Fruit fly (Drosophila melanogaster) whole organism: ENCODE results near the gene Srp68.

Experiments used
- CG8478 ChIP-seq: fragments of >200 bp; optimal IDR thresholded peaks from 2 replicates; lab custom pipeline; 2018; ENCODE audit warnings: inconsistent platforms
- Dll ChIP-seq: fragments of >200 bp; optimal IDR thresholded peaks from 2 replicates; lab custom pipeline; 2017
- EcR ChIP-seq, 2 experiments: fragments of >200 bp; optimal IDR thresholded peaks; 2 replicates each; lab custom pipeline; 2017; ENCODE audit warnings: missing biosample characterization in 2 of 2, missing genetic modification characterization in 2 of 2, missing genetic modification reagents in 2 of 2
- pan ChIP-seq: fragments of >200 bp; optimal IDR thresholded peaks from 2 replicates; lab custom pipeline; 2017
- psq ChIP-seq: fragments of >200 bp; optimal IDR thresholded peaks from 2 replicates; lab custom pipeline; 2017
- usp ChIP-seq: fragments of >200 bp; optimal IDR thresholded peaks from 2 replicates; lab custom pipeline; 2017; ENCODE audit warnings: missing biosample characterization, missing genetic modification characterization, mixed read lengths

Srp68 gene

DNA sequence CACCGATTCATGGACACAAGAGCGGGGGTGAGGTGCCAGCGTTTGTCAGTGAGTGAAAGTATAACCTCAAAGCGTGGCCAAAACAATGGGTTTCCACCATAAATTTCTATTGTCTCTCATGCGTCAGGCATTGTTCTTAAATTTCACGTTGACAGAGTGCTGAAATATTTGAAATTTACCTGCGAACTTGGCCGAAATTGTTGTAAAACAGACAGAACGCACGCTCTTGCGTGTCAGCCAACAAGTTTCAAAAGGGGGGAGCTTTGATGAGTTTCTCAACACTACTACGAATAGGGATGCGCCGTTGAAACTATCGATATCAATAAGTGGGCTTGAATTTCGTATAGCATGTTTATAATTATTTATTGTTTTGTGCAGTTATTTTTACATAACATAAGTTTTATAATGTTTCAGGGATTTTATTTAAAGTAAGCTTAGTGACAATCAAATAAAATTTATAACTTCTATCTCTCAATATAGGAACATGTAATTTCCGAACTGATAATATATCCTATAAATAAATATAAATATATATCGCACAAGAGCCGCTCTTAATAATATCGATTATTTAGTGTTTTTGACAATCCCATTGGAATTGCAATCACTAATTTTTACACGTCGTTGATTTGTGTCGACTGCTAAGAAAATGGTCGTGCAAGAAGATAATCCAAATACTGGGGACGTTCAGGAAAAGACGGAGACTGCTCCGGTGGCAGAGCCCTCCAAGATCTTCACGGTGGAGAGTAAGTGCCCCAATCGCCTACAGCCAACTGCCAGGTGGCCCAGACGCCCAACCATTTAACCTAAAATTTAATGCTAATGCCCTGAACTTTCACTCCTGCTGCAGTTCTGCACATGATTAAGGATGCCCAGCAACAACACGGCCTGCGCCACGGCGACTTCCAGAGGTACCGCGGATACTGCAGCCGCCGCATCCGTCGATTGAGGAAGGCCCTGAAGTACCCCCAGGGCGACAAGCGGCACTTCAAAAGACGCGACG lies at the start of gene Srp68, which contains the start of gene pix:
Srp68 (plus strand) TSS at position 569 of the 1,000 bp plus-strand sequence.
pix (minus strand) TSS at position 288 of the 1,000 bp plus-strand sequence.
- TF ChIP-seq psq (lab: Kevin White, UChicago) (no peak), CG8478 (lab: Kevin White, UChicago) (no peak), pan (lab: Kevin White, UChicago) (no peak)

DNA sequence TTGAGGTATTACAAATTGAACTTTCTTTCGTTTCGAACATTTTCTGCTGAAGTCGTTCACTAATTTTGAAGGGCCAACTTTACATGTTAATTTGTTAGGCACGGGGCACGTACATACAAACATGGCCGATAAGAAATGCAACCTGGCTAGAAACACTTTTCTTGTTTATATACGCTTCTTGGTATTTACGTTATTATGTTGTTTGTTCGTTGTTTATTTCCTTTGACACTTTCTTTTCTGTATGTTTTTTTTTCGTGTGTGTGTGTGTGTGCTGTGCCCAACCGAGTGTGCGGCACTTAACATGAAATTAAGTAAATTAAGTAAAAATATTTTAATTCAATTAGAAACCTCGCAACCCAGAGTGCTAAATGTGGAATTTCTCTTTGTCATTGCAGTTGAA lies 49.2 kb upstream of the Srp68 start:
- TF ChIP-seq psq (lab: Kevin White, UChicago) (no peak), usp (GFP tag; lab: Kevin White, UChicago) (no peak), pan (lab: Kevin White, UChicago) (no peak), Dll (lab: Kevin White, UChicago) (no peak), CG8478 (lab: Kevin White, UChicago) (no peak)

DNA sequence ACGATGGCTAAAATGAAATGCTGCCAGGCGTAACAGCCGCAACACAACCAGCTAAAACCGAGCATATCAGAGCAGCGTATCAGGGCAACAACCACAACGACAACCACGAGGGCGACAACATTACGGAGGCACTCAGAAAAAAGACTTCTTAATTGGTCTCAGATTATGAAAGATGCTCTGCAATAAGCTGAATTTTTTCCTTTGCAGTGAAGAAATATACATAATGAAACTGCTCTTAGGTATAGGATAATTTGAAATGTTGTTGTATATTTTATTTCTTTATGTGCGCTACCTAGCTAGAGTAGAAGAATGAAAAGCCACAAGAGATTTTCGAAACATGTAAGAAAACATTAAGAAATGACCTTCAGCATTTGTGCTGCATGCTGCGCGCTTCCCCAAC lies 45.3 kb upstream of the Srp68 start:
- TF ChIP-seq CG8478 (lab: Kevin White, UChicago) = no peak
- TF ChIP-seq psq (lab: Kevin White, UChicago) = no peak
- no peak for TF ChIP-seq EcR (GFP tag; optimal IDR thresholded peaks at IDR 0.05; lab: Kevin White, UChicago)
- TF ChIP-seq Dll (lab: Kevin White, UChicago) = no peak
- no peak for TF ChIP-seq pan (lab: Kevin White, UChicago)
- TF ChIP-seq usp (GFP tag; lab: Kevin White, UChicago) = no peak

DNA sequence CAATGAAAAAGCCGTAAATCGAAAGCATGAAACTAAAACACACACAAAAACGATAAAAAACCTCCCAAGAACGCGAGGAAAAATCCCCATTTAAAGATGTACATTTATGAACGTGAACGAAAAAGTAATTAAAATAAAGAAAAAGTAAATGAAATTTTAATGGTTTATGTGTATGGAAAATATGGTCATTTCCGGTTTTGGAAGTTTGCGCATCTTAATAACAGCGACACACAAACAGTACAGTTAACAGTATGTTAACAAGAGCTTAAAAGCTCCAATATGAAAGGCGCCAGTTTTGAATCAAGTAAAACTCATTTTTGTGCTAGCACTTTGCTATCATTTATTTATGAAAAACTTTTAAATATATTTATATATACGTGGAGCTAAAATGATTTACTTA lies 42.9 kb upstream of the Srp68 start:
- TF ChIP-seq psq (lab: Kevin White, UChicago) = no peak
- TF ChIP-seq EcR (GFP tag; optimal IDR thresholded peaks at IDR 0.05; lab: Kevin White, UChicago) = no peak
- no peak for TF ChIP-seq CG8478 (lab: Kevin White, UChicago)
- TF ChIP-seq usp (GFP tag; lab: Kevin White, UChicago) = no peak
- TF ChIP-seq Dll (lab: Kevin White, UChicago) = no peak
- TF ChIP-seq pan (lab: Kevin White, UChicago) = no peak

DNA sequence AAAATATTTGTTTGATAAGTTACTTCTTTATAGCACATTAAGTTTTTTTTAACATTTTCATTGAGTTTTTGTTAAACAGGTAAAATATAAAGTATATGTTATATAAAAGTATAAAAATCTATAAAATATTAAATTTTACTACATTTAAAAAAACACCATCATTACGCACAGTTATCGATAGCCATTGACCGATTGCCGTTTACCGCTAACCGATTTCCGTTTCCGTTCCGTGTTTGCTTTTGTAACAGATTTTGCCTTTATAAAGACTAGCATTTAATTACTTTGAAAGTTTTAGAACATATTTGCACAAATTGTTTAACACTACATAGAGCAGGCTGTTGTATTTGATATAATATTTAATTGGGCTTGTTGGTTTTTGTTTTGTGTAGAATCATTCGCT lies 35.2 kb upstream of the Srp68 start:
- TF ChIP-seq pan (lab: Kevin White, UChicago) (no peak), psq (lab: Kevin White, UChicago) (no peak), Dll (lab: Kevin White, UChicago) (no peak), CG8478 (lab: Kevin White, UChicago) (no peak), usp (GFP tag; lab: Kevin White, UChicago) (no peak), EcR (GFP tag; optimal IDR thresholded peaks at IDR 0.05; lab: Kevin White, UChicago) (no peak)

DNA sequence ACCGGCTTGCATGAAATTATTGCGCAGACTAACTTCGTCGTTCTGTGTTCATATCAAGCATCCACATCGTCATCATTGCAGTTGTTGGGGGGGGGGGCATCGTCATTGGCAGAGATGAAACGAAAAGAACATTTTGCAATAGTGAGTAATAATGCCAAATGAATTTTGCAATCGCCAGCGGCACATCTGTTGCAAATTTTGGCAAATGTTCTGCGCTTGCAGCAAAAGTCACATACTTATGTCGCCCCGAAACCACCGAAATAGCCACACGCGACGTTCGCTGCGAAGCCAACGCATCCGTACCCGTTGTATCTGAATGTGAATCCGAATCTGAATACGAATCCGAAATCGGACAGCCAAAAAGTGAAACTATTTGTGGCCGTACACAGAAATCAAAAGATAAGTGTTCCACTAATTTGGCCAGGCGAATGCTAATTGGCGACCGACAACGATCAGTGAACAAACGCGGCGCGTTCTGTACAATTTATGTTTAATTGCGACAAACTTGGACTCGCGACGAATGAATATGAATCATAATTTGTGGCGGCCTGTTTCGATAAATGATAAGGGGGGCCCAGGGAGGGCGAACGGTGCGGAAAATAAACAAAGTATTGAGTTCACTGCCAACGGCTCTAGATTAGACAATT lies 26.9 kb upstream of the Srp68 start:
- TF ChIP-seq pan (lab: Kevin White, UChicago) (no peak), Dll (lab: Kevin White, UChicago) (no peak), EcR (GFP tag; optimal IDR thresholded peaks at IDR 0.05; lab: Kevin White, UChicago) (no peak), usp (GFP tag; lab: Kevin White, UChicago) (no peak), CG8478 (lab: Kevin White, UChicago) (no peak)

DNA sequence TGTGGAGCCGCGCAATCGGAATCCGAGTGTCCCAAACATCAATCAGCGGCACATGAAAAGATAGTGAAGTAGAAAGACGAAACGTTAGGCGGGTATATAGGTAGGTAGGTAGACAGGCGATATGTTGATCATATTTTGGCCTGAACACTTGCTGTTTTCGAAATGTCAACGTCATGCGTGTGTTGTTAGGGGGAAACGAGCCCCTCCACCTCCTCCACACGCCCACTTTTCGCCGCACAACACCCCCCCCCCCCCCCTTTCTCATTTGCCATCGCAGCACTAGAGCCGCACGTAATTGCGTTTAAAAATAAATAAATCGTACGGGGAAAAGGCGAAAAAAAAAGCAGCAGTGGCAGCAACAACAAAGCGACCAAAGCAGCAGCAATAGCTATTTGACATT lies 25.0 kb upstream of the Srp68 start:
- no peak for TF ChIP-seq Dll (lab: Kevin White, UChicago)
- no peak for TF ChIP-seq usp (GFP tag; lab: Kevin White, UChicago)
- TF ChIP-seq pan (lab: Kevin White, UChicago) = no peak
- TF ChIP-seq psq (lab: Kevin White, UChicago) = no peak
- no peak for TF ChIP-seq CG8478 (lab: Kevin White, UChicago)
- TF ChIP-seq EcR (GFP tag; optimal IDR thresholded peaks at IDR 0.05; lab: Kevin White, UChicago) = no peak

DNA sequence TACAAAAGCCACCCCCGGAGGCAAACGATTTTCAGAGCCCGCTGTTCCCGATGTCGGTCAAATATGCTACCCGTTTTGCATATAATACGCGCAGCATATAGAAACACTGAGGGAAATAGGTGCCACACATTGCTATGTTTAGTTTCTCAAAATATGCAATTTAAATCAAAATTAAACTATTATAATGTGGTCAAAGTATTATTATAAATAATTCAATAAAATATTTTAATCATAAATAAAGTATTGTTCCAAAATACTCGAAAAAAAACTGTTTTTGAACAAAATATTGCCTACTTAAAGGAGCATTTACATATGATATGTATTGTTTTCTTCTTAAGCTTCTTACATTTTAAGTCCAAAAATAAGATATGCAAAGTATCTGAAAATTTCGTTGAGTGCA lies 23.9 kb upstream of the Srp68 start:
- TF ChIP-seq usp (GFP tag; lab: Kevin White, UChicago) = no peak
- no peak for TF ChIP-seq psq (lab: Kevin White, UChicago)
- no peak for TF ChIP-seq Dll (lab: Kevin White, UChicago)
- TF ChIP-seq CG8478 (lab: Kevin White, UChicago) = no peak
- TF ChIP-seq pan (lab: Kevin White, UChicago) = no peak
- TF ChIP-seq EcR (GFP tag; optimal IDR thresholded peaks at IDR 0.05; lab: Kevin White, UChicago) = no peak

DNA sequence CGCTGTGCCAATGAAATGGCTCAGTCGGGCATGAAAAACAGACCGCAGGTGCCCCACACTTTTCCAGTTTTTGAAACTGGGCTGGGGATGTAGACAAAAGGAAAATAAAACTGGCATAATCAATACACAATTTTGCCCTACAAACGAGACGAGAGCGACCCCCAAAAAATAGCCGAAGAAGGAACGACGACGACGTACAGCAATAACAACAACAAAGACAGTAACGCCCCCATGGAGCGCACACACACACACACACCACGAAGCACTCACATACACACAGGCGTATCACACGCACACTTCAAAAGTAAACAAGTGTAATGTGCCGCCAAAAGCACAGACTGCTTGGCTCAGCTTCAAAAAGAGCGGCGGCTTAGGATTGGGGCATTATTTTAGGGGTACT lies 23.3 kb upstream of the Srp68 start:
- TF ChIP-seq CG8478 (lab: Kevin White, UChicago) (no peak), EcR (GFP tag; optimal IDR thresholded peaks at IDR 0.05; lab: Kevin White, UChicago) (no peak), Dll (lab: Kevin White, UChicago) (no peak), pan (lab: Kevin White, UChicago) (no peak), usp (GFP tag; lab: Kevin White, UChicago) (no peak), psq (lab: Kevin White, UChicago) (no peak)

DNA sequence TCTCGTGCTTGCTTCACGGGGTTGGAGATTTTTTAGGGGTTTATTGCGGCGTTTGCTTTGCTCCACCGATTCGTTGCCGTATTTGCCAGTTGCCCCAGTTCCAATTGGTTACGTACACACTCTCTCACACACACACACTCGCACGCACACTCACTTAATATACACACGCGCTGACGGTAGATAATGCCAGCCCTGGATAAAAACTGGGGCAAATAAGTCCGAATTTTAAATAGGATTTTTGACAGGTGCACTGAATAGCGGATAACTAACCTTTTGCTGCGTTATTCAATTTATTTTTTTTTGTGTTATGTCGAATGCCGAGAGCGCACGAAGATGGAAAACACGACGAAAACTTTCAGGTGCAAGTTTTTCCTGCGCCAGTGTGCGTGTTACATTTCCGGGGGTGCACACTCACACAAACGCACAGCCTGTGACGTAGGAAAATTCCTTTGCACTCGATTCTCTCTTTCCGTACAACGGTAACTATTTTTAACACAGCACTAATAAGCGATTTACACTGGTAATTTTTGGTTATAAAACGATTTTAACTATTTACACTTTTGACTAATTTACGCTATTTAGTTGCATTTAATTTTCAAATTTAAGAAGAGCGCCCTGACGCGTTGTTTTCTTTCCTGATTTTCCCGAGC lies 22.2 kb upstream of the Srp68 start:
- TF ChIP-seq CG8478 (lab: Kevin White, UChicago) (no peak), EcR (GFP tag; optimal IDR thresholded peaks at IDR 0.05; lab: Kevin White, UChicago) (no peak), pan (lab: Kevin White, UChicago) (no peak), psq (lab: Kevin White, UChicago) (no peak), Dll (lab: Kevin White, UChicago) (no peak), usp (GFP tag; lab: Kevin White, UChicago) (no peak)
